Worm (Caenorhabditis elegans) whole organism, early embryonic: Measurements from ENCODE around the gene Y32B12A.5.

Source experiments
- F13C5.2 ChIP-seq: sonication (generic microtip); optimal IDR thresholded peaks from 2 replicates; lab custom pipeline; 2017; ENCODE audit warnings: mild to moderate bottlenecking, missing genetic modification characterization, inconsistent platforms, missing compliant biosample characterization
- ama-1 ChIP-seq: fragments of 150-350 bp; optimal IDR thresholded peaks from 2 replicates; lab custom pipeline; 2014
- hnd-1 ChIP-seq: sonication (generic microtip); optimal IDR thresholded peaks from 2 replicates; lab custom pipeline; 2016; ENCODE audit warnings: missing genetic modification characterization, missing compliant biosample characterization
- tbx-37 ChIP-seq: fragments of 200-800 bp; sonication (Bioruptor generic); conservative IDR thresholded peaks from 2 replicates; pipeline ENCODE4 v1.3.6; 2022; ENCODE audit warnings: missing genetic modification reagents, missing genetic modification characterization, missing compliant biosample characterization

ce11 chrV:16445676-16446075 lies 41.7 kb downstream of the Y32B12A.5 start, which contains the start of gene T08G3.6:
- no peak for TF ChIP-seq F13C5.2 (tag; lab: Kevin White, UChicago)
- no peak for TF ChIP-seq tbx-37
- no peak for TF ChIP-seq ama-1 (lab: Kevin White, UChicago)
- TF ChIP-seq hnd-1 (tag; lab: Kevin White, UChicago), result no peak
